Fruit fly (Drosophila melanogaster) S2 (cell line): ENCODE data around the gene kraken.

Source experiments
- CG8478 ChIP-seq: fragments of >200 bp; optimal IDR thresholded peaks from 2 replicates; lab custom pipeline; 2018
- CTCF ChIP-seq, 2 experiments: fragments of >200 bp; optimal IDR thresholded peaks; 2 replicates each; lab custom pipeline; 2018

DNA sequence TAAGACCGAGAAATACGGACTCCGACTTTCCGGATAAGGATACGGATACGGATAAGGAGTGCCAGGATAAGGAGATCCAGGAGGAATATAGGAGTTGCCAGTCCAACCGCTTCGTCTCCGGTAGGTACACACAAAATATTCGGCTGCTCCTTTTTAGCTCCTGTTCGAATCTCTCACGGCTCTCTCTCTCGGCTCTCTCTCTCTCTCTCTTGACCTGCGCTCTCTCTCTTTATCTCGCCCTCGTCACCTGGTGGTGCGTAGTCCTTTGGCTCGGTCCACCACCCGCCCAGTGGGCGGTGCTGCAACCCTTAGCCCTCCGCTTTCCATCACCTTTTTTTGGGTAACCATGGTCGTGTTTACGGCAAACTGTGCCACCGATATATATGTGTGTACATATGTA lies 26.2 kb upstream of the kraken start:
- TF ChIP-seq CG8478 (lab: Kevin White, UChicago): no peak
- TF ChIP-seq CTCF (optimal IDR thresholded peaks at IDR 0.05; lab: Kevin White, UChicago): no peak
